Fruit fly (Drosophila melanogaster) whole organism, prepupa: ENCODE data around the gene CG9775.

ENCODE experiments used
- lz ChIP-seq: fragments of 200-800 bp; sonication (Bioruptor generic); optimal IDR thresholded peaks from 3 replicates; lab custom pipeline; 2016; ENCODE audit warnings: missing biosample characterization, missing genetic modification characterization
- vri ChIP-seq: fragments of 200-800 bp; sonication (Bioruptor generic); optimal IDR thresholded peaks from 3 replicates; lab custom pipeline; 2016; ENCODE audit warnings: missing biosample characterization, mild to moderate bottlenecking, missing genetic modification characterization

dm6 chr3R:4649880-4650493, 8.3 kb upstream of the CG9775 start:
- TF ChIP-seq lz (GFP tag; lab: Kevin White, UChicago) (no peak), vri (GFP tag; lab: Kevin White, UChicago) (peak; percentile 73)
